Worm (Caenorhabditis elegans) whole organism, L4/young adult: ENCODE results near the gene pei-2.

Experiments
- W03F9.2 ChIP-seq: fragments of 150-350 bp; optimal IDR thresholded peaks from 2 replicates; lab custom pipeline; 2014; ENCODE audit warnings: missing biosample characterization, missing genetic modification characterization
- dao-5 ChIP-seq: sonication (generic microtip); optimal IDR thresholded peaks from 2 replicates; lab custom pipeline; 2016; ENCODE audit warnings: missing genotype, missing genetic modification characterization, moderate library complexity, missing compliant biosample characterization
- him-1 ChIP-seq: sonication (generic microtip); optimal IDR thresholded peaks from 2 replicates; lab custom pipeline; 2016; ENCODE audit warnings: missing genotype, missing genetic modification reagents, missing genetic modification characterization, missing compliant biosample characterization

pei-2 gene

DNA sequence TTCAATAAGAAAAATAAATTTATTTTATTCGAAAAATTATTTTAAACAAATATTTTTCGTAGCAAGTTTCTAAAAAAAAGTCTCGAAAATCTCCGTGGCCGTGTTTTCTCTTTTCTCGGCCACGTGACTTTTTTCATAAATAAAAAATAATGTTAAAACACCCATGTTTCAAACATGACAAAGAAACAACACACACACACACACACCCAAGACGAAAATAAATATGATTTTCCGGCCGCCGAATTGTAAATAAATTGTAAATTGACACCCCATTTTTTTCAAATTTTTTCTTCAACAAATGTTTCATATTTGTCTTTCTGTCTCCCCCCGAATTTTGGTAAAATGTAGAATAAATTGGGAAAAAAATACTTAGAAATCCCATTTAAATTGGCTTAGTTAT, 45.4 kb downstream of the pei-2 start:
- no peak for TF ChIP-seq dao-5 (tag; lab: Kevin White, UChicago)
- no peak for TF ChIP-seq W03F9.2 (tag; lab: Kevin White, UChicago)
- TF ChIP-seq him-1 (tag; lab: Kevin White, UChicago), result no peak

DNA sequence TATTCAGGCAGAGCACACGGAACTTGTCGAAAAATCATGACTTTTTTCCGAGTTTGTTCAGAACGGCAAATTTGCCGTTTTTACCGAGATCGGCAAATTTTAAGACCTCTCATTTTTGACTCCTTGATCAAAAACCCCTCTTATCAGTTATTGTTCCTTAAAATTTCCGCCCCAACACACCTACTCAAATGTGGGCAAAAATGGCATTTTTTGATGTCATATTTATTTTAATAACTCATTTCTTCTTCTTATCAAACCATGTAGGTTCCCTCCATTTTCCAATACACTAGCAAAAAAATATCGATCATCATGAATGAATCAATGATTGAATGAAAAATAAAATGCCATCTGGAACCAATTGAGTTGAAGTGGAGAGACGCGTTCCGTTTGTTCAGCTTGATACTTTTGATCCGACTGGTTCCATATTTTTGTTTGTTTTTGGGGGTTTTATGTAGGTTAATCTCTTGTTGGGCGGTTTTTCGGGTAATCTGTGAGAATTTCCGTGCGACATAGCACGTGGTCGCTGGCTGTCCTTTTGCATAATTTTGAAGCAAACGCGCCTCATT, 46.7 kb downstream of the pei-2 start:
- TF ChIP-seq W03F9.2 (tag; lab: Kevin White, UChicago) (no peak), him-1 (tag; lab: Kevin White, UChicago) (no peak), dao-5 (tag; lab: Kevin White, UChicago) (no peak)

DNA sequence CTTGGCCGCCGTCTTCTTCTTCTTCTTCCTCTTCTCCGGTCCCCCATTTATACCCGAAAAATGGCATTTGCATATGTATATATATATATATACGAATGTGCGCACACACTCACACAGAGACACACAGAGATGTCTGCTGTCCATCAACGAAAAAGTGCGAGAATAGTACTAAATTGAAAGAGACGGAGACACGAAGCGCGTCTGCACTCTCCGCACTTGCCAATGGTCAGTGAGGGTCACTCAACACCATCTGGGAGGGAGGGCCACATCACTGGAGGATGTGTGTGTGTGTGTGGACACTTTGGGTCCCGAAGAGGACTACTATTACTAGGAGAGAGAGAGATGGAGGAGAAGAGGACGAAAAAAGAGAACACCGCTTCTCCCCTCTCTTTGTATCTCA, 48.1 kb downstream of the pei-2 start:
- TF ChIP-seq W03F9.2 (tag; lab: Kevin White, UChicago) (no peak), him-1 (tag; lab: Kevin White, UChicago) (peak; percentile 79), dao-5 (tag; lab: Kevin White, UChicago) (no peak)

ce11 chrV:969005-969562, 54.2 kb downstream of the pei-2 start:
- TF ChIP-seq dao-5 (tag; lab: Kevin White, UChicago) (no peak), W03F9.2 (tag; lab: Kevin White, UChicago) (no peak), him-1 (tag; lab: Kevin White, UChicago) (no peak)
